Fruit fly (Drosophila melanogaster): ENCODE measurements around the gene prg.

The prg gene

DNA sequence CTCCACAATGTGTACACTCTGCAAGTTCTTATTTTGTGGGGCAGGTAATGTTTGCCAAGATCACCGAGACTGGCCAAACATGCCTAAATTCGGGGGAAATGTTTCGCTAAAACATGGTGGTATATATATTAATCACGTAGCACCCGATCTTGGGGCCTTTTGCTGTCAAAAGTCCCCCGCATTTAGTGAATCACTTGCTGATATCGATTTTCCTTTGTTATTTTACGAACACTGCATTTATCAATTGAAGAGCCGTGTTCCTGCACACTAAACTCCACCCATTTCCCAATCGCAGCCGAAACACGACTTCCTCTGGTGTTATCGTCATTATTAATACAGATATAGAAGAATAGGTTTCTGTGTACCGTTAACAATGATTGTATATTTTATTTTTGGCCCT lies 42.6 kb upstream of the prg start:
- TF ChIP-seq Rel (GFP tag; optimal IDR thresholded peaks at IDR 0.05) = no peak
- peak; percentile 92 for TF ChIP-seq Rel (tag; optimal IDR thresholded peaks at IDR 0.05)
- TF ChIP-seq GATAd (GFP tag; optimal IDR thresholded peaks at IDR 0.05) = no peak
- no peak for TF ChIP-seq lola (GFP tag; optimal IDR thresholded peaks at IDR 0.05)
- no peak for TF ChIP-seq pan (optimal IDR thresholded peaks at IDR 0.05)

DNA sequence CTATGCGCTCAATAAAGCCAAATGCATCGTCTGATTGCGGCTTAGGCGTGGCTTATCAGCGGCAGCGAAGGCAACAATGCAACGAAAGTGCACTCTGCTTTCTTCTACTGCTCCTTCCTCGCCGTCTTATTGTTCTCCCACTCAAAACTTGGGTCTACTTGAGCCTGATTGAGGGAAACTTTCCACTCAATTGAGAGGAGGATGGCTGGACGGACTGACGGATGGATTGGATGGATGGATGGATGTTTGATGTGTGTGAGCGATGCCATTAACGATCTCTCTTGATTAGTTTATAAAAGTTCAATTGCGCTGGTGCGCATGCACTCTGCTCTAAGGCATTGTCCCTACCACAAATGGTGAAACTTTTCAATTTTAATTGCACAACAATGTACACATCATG lies 41.2 kb upstream of the prg start:
- TF ChIP-seq dmrt93B (GFP tag; optimal IDR thresholded peaks at IDR 0.05) (no peak), dl (GFP tag; optimal IDR thresholded peaks at IDR 0.05; ENCODE audit: insufficient read depth in 1 of 2, partially characterized antibody in 2 of 2) (no peak), Jra (GFP tag; optimal IDR thresholded peaks at IDR 0.05) (no peak), CrebA (GFP tag; optimal IDR thresholded peaks at IDR 0.05; ENCODE audit: borderline replicate concordance) (no peak), jim (GFP tag; optimal IDR thresholded peaks at IDR 0.05) (no peak), sv (GFP tag; optimal IDR thresholded peaks at IDR 0.05) (no peak), usp (GFP tag; optimal IDR thresholded peaks at IDR 0.05) (no peak), Vsx2 (GFP tag; optimal IDR thresholded peaks at IDR 0.05; ENCODE audit: partially characterized antibody) (no peak), Dfd (GFP tag; optimal IDR thresholded peaks at IDR 0.05) (no peak), sage (GFP tag; optimal IDR thresholded peaks at IDR 0.05) (no peak), rgr (GFP tag; optimal IDR thresholded peaks at IDR 0.05) (no peak), OdsH (GFP tag; optimal IDR thresholded peaks at IDR 0.05) (no peak), woc (GFP tag; optimal IDR thresholded peaks at IDR 0.05) (no peak), GATAd (GFP tag; optimal IDR thresholded peaks at IDR 0.05) (no peak), psq (GFP tag; optimal IDR thresholded peaks at IDR 0.05) (no peak)

DNA sequence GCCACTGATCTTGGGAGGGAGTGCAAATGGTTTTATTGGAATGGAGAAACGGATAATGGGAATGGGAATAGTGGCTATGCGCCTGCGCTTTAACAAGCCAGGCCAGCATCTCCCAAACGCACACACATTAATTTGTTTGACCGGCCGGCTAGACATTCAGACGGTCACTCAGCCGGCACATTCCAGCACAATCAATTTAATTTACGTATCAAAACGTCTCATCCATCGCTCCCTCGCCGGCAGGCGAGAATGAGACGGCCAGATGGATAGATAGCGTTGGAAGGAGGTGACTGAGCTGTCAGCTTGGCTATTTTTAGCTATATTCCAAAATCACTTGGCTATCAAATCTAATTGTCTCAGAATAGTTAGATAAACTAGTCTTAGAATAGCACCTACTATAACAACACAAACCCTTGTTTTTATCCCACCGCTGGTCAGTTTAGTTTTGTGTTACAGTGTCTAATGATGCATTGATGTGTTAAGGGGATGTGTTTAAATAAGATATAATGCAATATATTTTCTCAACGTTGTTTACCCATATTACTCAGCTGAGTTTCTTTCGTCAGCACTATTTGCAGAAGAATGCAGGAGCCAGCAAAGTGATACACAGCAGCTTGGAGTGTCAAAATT lies 40.7 kb upstream of the prg start:
- TF ChIP-seq foxo (GFP tag; optimal IDR thresholded peaks at IDR 0.05) (no peak), fru (GFP tag; optimal IDR thresholded peaks at IDR 0.05) (peak; percentile 49), psq (GFP tag; optimal IDR thresholded peaks at IDR 0.05) (peak; percentile 32), Hr83 (GFP tag; optimal IDR thresholded peaks at IDR 0.05; ENCODE audit: poor library complexity, severe bottlenecking) (peak; percentile 31), sv (GFP tag; optimal IDR thresholded peaks at IDR 0.05) (no peak), brk (GFP tag; optimal IDR thresholded peaks at IDR 0.05) (no peak), HLH106 (tag; optimal IDR thresholded peaks at IDR 0.05) (no peak), usp (GFP tag; optimal IDR thresholded peaks at IDR 0.05) (no peak), N (GFP tag; optimal IDR thresholded peaks at IDR 0.05) (no peak), ey (GFP tag; optimal IDR thresholded peaks at IDR 0.05) (no peak), Abd-B (GFP tag; optimal IDR thresholded peaks at IDR 0.05) (no peak), rgr (GFP tag; optimal IDR thresholded peaks at IDR 0.05) (peak; percentile 23), jim (GFP tag; optimal IDR thresholded peaks at IDR 0.05) (no peak), lola (GFP tag; optimal IDR thresholded peaks at IDR 0.05) (no peak), Myc (optimal IDR thresholded peaks at IDR 0.05) (peak; percentile 59), dl (GFP tag; optimal IDR thresholded peaks at IDR 0.05; ENCODE audit: insufficient read depth in 1 of 2, partially characterized antibody in 2 of 2) (no peak), OdsH (GFP tag; optimal IDR thresholded peaks at IDR 0.05) (peak; percentile 43), CrebA (GFP tag; optimal IDR thresholded peaks at IDR 0.05; ENCODE audit: borderline replicate concordance) (no peak), tai (GFP tag; optimal IDR thresholded peaks at IDR 0.05) (peak; percentile 33), br (GFP tag; optimal IDR thresholded peaks at IDR 0.05) (peak; percentile 26), Dfd (GFP tag; optimal IDR thresholded peaks at IDR 0.05) (no peak), CG9705 (GFP tag; optimal IDR thresholded peaks at IDR 0.05) (no peak), Mio (GFP tag; optimal IDR thresholded peaks at IDR 0.05) (no peak), Hnf4 (GFP tag; optimal IDR thresholded peaks at IDR 0.05) (peak; percentile 59), h (GFP tag; optimal IDR thresholded peaks at IDR 0.05) (peak; percentile 68), woc (GFP tag; optimal IDR thresholded peaks at IDR 0.05) (no peak), Hr78 (GFP tag; optimal IDR thresholded peaks at IDR 0.05) (no peak), sage (GFP tag; optimal IDR thresholded peaks at IDR 0.05) (peak; percentile 9)

DNA sequence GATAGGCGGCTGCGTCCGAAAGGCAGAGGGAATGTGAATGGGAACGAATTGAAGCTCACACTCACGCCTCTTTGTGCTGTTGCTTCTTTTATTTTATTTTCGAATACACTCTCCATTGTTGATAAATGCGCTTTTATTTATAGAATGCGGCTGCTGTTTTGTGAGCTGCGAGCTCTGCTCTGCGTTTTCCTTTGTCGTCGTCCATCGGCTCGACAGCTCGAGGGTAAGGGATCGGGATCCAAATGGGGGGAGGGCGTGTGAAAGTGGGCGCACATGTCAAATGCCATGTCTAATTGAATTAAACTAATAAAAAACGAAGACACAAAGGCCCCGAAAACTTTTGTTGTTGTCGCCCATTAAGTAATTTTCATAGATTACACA lies 40.2 kb upstream of the prg start:
- TF ChIP-seq sv (GFP tag; optimal IDR thresholded peaks at IDR 0.05) (no peak), usp (GFP tag; optimal IDR thresholded peaks at IDR 0.05) (no peak), brk (GFP tag; optimal IDR thresholded peaks at IDR 0.05) (peak; percentile 38), Mio (GFP tag; optimal IDR thresholded peaks at IDR 0.05) (no peak), dmrt93B (GFP tag; optimal IDR thresholded peaks at IDR 0.05) (no peak), CrebA (GFP tag; optimal IDR thresholded peaks at IDR 0.05; ENCODE audit: borderline replicate concordance) (no peak), lola (GFP tag; optimal IDR thresholded peaks at IDR 0.05) (no peak), sage (GFP tag; optimal IDR thresholded peaks at IDR 0.05) (no peak), GATAd (GFP tag; optimal IDR thresholded peaks at IDR 0.05) (no peak), Rel (GFP tag; optimal IDR thresholded peaks at IDR 0.05) (no peak), Rel (tag; optimal IDR thresholded peaks at IDR 0.05) (peak; percentile 8), fru (GFP tag; optimal IDR thresholded peaks at IDR 0.05) (no peak), Hr78 (GFP tag; optimal IDR thresholded peaks at IDR 0.05) (no peak), dl (GFP tag; optimal IDR thresholded peaks at IDR 0.05; ENCODE audit: insufficient read depth in 1 of 2, partially characterized antibody in 2 of 2) (no peak), psq (GFP tag; optimal IDR thresholded peaks at IDR 0.05) (no peak), h (GFP tag; optimal IDR thresholded peaks at IDR 0.05) (peak; percentile 6), pan (optimal IDR thresholded peaks at IDR 0.05) (no peak), HLH106 (tag; optimal IDR thresholded peaks at IDR 0.05) (no peak)

All from whole organism, wandering third instar larva.